Fruit fly (Drosophila melanogaster) whole organism, embryonic: ENCODE data around the gene Tre1.
A peak's percentile ranks its signal among the peaks of the same experiment; 100 is the strongest.

Experiments used
- Atf6 ChIP-seq: fragments of 200-800 bp; sonication (Bioruptor generic); IDR thresholded peaks from 2 replicates; pipeline ENCODE4 v1.3.6; 2022; ENCODE audit warnings: missing biosample characterization, missing genetic modification characterization
- Awh ChIP-seq: fragments of 200-800 bp; sonication (Bioruptor generic); IDR thresholded peaks from 2 replicates; pipeline ENCODE4, ENCODE4 v1.3.6; 2022; ENCODE audit warnings: missing biosample characterization, missing genetic modification characterization
- Bgb ChIP-seq: fragments of 200-800 bp; sonication (Bioruptor generic); IDR thresholded peaks from 2 replicates; pipeline ENCODE4 v1.3.6; 2022; ENCODE audit warnings: missing biosample characterization, missing genetic modification characterization; ENCODE audit not compliant: partially characterized antibody
- CG10959 ChIP-seq: fragments of 200-800 bp; sonication (Bioruptor generic); IDR thresholded peaks from 2 replicates; pipeline ENCODE4 v1.3.6; 2022; ENCODE audit warnings: missing biosample characterization, missing genetic modification characterization
- CG13424 ChIP-seq: fragments of 200-800 bp; sonication (Bioruptor generic); optimal IDR thresholded peaks from 2 replicates; lab custom pipeline; 2019; ENCODE audit warnings: missing biosample characterization, mild to moderate bottlenecking, missing genetic modification characterization, moderate library complexity
- CG13894 ChIP-seq: fragments of 200-800 bp; sonication (Bioruptor generic); optimal IDR thresholded peaks from 3 replicates; lab custom pipeline; 2018; ENCODE audit warnings: missing biosample characterization, mild to moderate bottlenecking, missing genetic modification characterization, moderate library complexity
- CG16813 ChIP-seq: fragments of 200-800 bp; sonication (Bioruptor generic); IDR thresholded peaks from 3 replicates; pipeline ENCODE4 v1.3.6; 2022; ENCODE audit warnings: missing biosample characterization, missing genetic modification characterization; ENCODE audit not compliant: partially characterized antibody
- CG1832 ChIP-seq: fragments of 200-800 bp; sonication (Bioruptor generic); optimal IDR thresholded peaks from 2 replicates; lab custom pipeline; 2017; ENCODE audit warnings: missing biosample characterization, mild to moderate bottlenecking, missing genetic modification characterization, inconsistent platforms
- CG2199 ChIP-seq: fragments of 200-800 bp; sonication (Bioruptor generic); IDR thresholded peaks from 3 replicates; pipeline ENCODE4 v1.3.6; 2022; ENCODE audit warnings: missing biosample characterization, missing genetic modification characterization
- CG30020 ChIP-seq: fragments of 200-800 bp; optimal IDR thresholded peaks from 2 replicates; lab custom pipeline; 2019; ENCODE audit warnings: missing biosample characterization, mild to moderate bottlenecking, missing genetic modification characterization, moderate library complexity
- CG3065 ChIP-seq: fragments of 200-800 bp; sonication (Bioruptor generic); optimal IDR thresholded peaks from 2 replicates; lab custom pipeline; 2016; ENCODE audit warnings: missing biosample characterization, missing genetic modification characterization
- CG31365 ChIP-seq: fragments of 200-800 bp; sonication (Bioruptor generic); optimal IDR thresholded peaks from 2 replicates; lab custom pipeline; 2018; ENCODE audit warnings: missing biosample characterization, mild to moderate bottlenecking, missing genetic modification characterization
- CG31388 ChIP-seq: fragments of 200-800 bp; sonication (Bioruptor generic); optimal IDR thresholded peaks from 2 replicates; lab custom pipeline; 2016; ENCODE audit warnings: missing biosample characterization, missing genetic modification characterization
- CG32767 ChIP-seq: fragments of 200-800 bp; sonication (Bioruptor generic); IDR thresholded peaks from 2 replicates; pipeline ENCODE4 v1.3.6; 2022; ENCODE audit warnings: missing biosample characterization, missing genetic modification characterization
- CG4328 ChIP-seq: fragments of 200-800 bp; sonication (Bioruptor generic); optimal IDR thresholded peaks from 3 replicates; lab custom pipeline; 2017; ENCODE audit warnings: missing biosample characterization, missing genetic modification reagents, missing genetic modification characterization
- CG7556 ChIP-seq: fragments of 200-800 bp; sonication (Bioruptor generic); optimal IDR thresholded peaks from 2 replicates; lab custom pipeline; 2017; ENCODE audit warnings: missing biosample characterization, mild to moderate bottlenecking, missing genetic modification characterization
- CG7786 ChIP-seq: fragments of 200-800 bp; sonication (Bioruptor generic); optimal IDR thresholded peaks from 2 replicates; lab custom pipeline; 2016; ENCODE audit warnings: missing biosample characterization, missing genetic modification characterization
- CG7963 ChIP-seq: fragments of 200-800 bp; sonication (Bioruptor generic); IDR thresholded peaks from 3 replicates; pipeline ENCODE4 v1.3.6; 2022; ENCODE audit warnings: missing biosample characterization, missing genetic modification characterization; ENCODE audit not compliant: partially characterized antibody
- CG8944 ChIP-seq: fragments of 200-800 bp; sonication (Bioruptor generic); optimal IDR thresholded peaks from 3 replicates; lab custom pipeline; 2016; ENCODE audit warnings: missing biosample characterization, missing genetic modification characterization
- Chrac-16 ChIP-seq: fragments of 200-800 bp; sonication (Bioruptor generic); optimal IDR thresholded peaks from 3 replicates; lab custom pipeline; 2016; ENCODE audit warnings: missing biosample characterization, missing genetic modification characterization
- Dek ChIP-seq: fragments of 200-800 bp; sonication (Bioruptor generic); optimal IDR thresholded peaks from 3 replicates; lab custom pipeline; 2019; ENCODE audit warnings: missing biosample characterization, mild to moderate bottlenecking, missing genetic modification characterization, moderate library complexity
- Dfd ChIP-seq, 2 experiments: fragments of >200 bp; optimal IDR thresholded peaks; 2 replicates each; lab custom pipeline; 2017; ENCODE audit warnings: missing biosample characterization in 2 of 2, missing genetic modification characterization in 2 of 2
- Eip74EF ChIP-seq, 2 experiments: fragments of 200-800 bp in 1 of 2; fragments of >200 bp in 1 of 2; sonication (Bioruptor generic) in 1 of 2; optimal IDR thresholded peaks; 2 replicates each; lab custom pipeline; 2017 to 2019; ENCODE audit warnings: missing biosample characterization in 2 of 2, missing genetic modification characterization in 2 of 2, mild to moderate bottlenecking in 1 of 2, moderate library complexity in 1 of 2
- Fer1 ChIP-seq: fragments of 200-800 bp; sonication (Bioruptor generic); optimal IDR thresholded peaks from 2 replicates; lab custom pipeline; 2017; ENCODE audit warnings: missing biosample characterization, mild to moderate bottlenecking, missing genetic modification characterization
- Gug ChIP-seq: fragments of 200-800 bp; sonication (Bioruptor generic); IDR thresholded peaks from 4 replicates; pipeline ENCODE4 v1.3.6; 2022; ENCODE audit warnings: missing biosample characterization, missing genetic modification characterization
- Hr3 ChIP-seq: fragments of 200-800 bp; sonication (Bioruptor generic); optimal IDR thresholded peaks from 3 replicates; lab custom pipeline; 2016; ENCODE audit warnings: missing biosample characterization, missing genetic modification characterization
- Lim3 ChIP-seq: fragments of 200-800 bp; sonication (Bioruptor generic); IDR thresholded peaks from 2 replicates; pipeline ENCODE4 v1.3.6; 2022; ENCODE audit warnings: missing biosample characterization, missing genetic modification characterization
- Meics ChIP-seq: fragments of 200-800 bp; sonication (Bioruptor generic); optimal IDR thresholded peaks from 2 replicates; lab custom pipeline; 2017; ENCODE audit warnings: missing biosample characterization, mild to moderate bottlenecking, missing genetic modification characterization
- Nf-YB ChIP-seq: fragments of 200-800 bp; sonication (Bioruptor generic); optimal IDR thresholded peaks from 3 replicates; lab custom pipeline; 2019; ENCODE audit warnings: missing biosample characterization, mild to moderate bottlenecking, missing genetic modification characterization, moderate library complexity
- abd-A ChIP-seq: fragments of 200-800 bp; sonication (Bioruptor generic); optimal IDR thresholded peaks from 3 replicates; lab custom pipeline; 2019; ENCODE audit warnings: missing biosample characterization, mild to moderate bottlenecking, missing genetic modification characterization, moderate library complexity
- bigmax ChIP-seq: fragments of 200-800 bp; sonication (Bioruptor generic); optimal IDR thresholded peaks from 2 replicates; lab custom pipeline; 2018; ENCODE audit warnings: missing biosample characterization, mild to moderate bottlenecking, missing genetic modification characterization
- ci ChIP-seq: fragments of 200-800 bp; sonication (Bioruptor generic); IDR thresholded peaks from 3 replicates; pipeline ENCODE4 v1.3.6; 2022; ENCODE audit warnings: missing biosample characterization, missing genetic modification characterization
- crol ChIP-seq: fragments of 200-800 bp; sonication (Bioruptor generic); IDR thresholded peaks from 2 replicates; pipeline ENCODE4 v1.3.6; 2022; ENCODE audit warnings: missing biosample characterization, missing genetic modification characterization
- ems ChIP-seq: fragments of 200-800 bp; sonication (Bioruptor generic); optimal IDR thresholded peaks from 3 replicates; lab custom pipeline; 2016; ENCODE audit warnings: missing biosample characterization, missing genetic modification characterization
- gcm2 ChIP-seq: fragments of 200-800 bp; sonication (Bioruptor generic); optimal IDR thresholded peaks from 2 replicates; lab custom pipeline; 2016; ENCODE audit warnings: missing biosample characterization, missing genetic modification characterization
- h ChIP-seq: fragments of >200 bp; optimal IDR thresholded peaks from 2 replicates; lab custom pipeline; 2017
- nerfin-1 ChIP-seq: fragments of 200-800 bp; sonication (Bioruptor generic); optimal IDR thresholded peaks from 3 replicates; lab custom pipeline; 2019; ENCODE audit warnings: missing biosample characterization, mild to moderate bottlenecking, missing genetic modification characterization, moderate library complexity
- prd ChIP-seq, 3 experiments: fragments of >200 bp in 2 of 3; fragments of 200-800 bp in 1 of 3; sonication (Bioruptor generic) in 1 of 3; optimal IDR thresholded peaks in 2 of 3; IDR thresholded peaks in 1 of 3; 2 replicates in 2 of 3; 3 replicates in 1 of 3; pipeline versions ENCODE4 v1.3.6 to Lab custom; 2017 to 2022; ENCODE audit warnings: missing biosample characterization in 1 of 3, missing genetic modification characterization in 1 of 3
- pum ChIP-seq: fragments of 200-800 bp; sonication (Bioruptor generic); optimal IDR thresholded peaks from 2 replicates; lab custom pipeline; 2016; ENCODE audit warnings: missing biosample characterization, missing genetic modification characterization
- sens ChIP-seq: fragments of 200-800 bp; sonication (Bioruptor generic); peaks from one replicate; lab custom pipeline; 2016; ENCODE audit warnings: missing biosample characterization, missing genetic modification characterization
- sisA ChIP-seq: fragments of 200-800 bp; sonication (Bioruptor generic); IDR thresholded peaks from 2 replicates; pipeline ENCODE4 v1.3.6; 2022; ENCODE audit warnings: missing biosample characterization, missing genetic modification characterization
- tio ChIP-seq: fragments of 200-800 bp; sonication (Bioruptor generic); optimal IDR thresholded peaks from 2 replicates; lab custom pipeline; 2017; ENCODE audit warnings: missing biosample characterization, missing genetic modification characterization, inconsistent platforms

Gene Tre1

DNA sequence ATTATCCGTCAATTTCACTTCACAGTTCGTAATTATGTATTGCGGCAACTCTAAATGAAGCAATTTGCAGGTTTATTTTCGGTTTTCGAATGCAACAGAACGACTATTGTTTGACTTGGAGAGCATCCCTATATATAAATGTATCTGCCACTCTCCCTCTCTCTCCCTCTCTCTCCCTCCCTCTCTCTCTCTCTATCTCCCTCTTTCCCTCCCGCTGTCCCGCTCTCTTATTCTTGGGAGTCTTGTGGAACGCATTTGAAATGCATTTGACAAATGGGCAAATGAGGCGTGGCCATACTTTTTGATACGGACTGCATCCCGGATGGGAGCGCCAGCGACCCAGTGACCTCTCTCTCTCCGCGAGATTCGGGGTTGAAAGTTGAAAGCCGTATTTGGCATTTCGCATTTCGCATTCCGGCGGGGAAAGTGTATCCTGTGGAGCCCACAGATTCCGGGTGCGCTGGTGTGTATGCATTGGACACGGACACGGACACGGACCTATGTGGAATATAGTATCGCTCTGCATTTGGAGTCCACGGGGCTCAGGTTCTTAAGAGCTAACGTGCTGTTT is 43.2 kb downstream of the Tre1 start (continued):
- TF ChIP-seq CG8944 (GFP tag; lab: Kevin White, UChicago) (no peak), CG4328 (GFP tag; lab: Kevin White, UChicago) (no peak), abd-A (peak; percentile 36), prd (optimal IDR thresholded peaks at IDR 0.05; lab: Kevin White, UChicago) (no peak), prd (GFP tag; IDR thresholded peaks at IDR 0.05; lab: Robert Waterston, UW) (no peak), CG7963 (GFP tag; lab: Robert Waterston, UW) (no peak), Nf-YB (peak; percentile 50), CG3065 (GFP tag; lab: Kevin White, UChicago) (peak; percentile 8), gcm2 (GFP tag; lab: Kevin White, UChicago) (no peak), CG7786 (no peak), nerfin-1 (tag; lab: Kevin White, UChicago) (peak; percentile 52), Bgb (GFP tag; lab: Robert Waterston, UW) (peak; percentile 12; the same call in 1 of the 2 replicates), Chrac-16 (GFP tag; lab: Kevin White, UChicago) (no peak), crol (peak; percentile 78), bigmax (GFP tag; lab: Kevin White, UChicago) (no peak), CG2199 (GFP tag; lab: Robert Waterston, UW) (no peak), Fer1 (GFP tag; lab: Kevin White, UChicago) (no peak), Awh (GFP tag; lab: Robert Waterston, UW) (no peak), CG13894 (tag; lab: Kevin White, UChicago) (no peak), Dek (tag; lab: Kevin White, UChicago) (no peak), CG7556 (GFP tag; lab: Kevin White, UChicago) (no peak), CG16813 (GFP tag; lab: Robert Waterston, UW) (no peak), Gug (no peak), Atf6 (GFP tag; lab: Robert Waterston, UW) (no peak), ems (GFP tag; lab: Kevin White, UChicago) (no peak), CG13424 (no peak), Dfd (GFP tag; optimal IDR thresholded peaks at IDR 0.05; lab: Kevin White, UChicago) (no peak), CG1832 (peak; percentile 78), sisA (GFP tag; lab: Robert Waterston, UW) (no peak), CG10959 (GFP tag; lab: Robert Waterston, UW) (no peak), h (no peak), CG31388 (no peak), ci (GFP tag; lab: Robert Waterston, UW) (no peak), Hr3 (GFP tag; lab: Kevin White, UChicago) (no peak), CG31365 (no peak), CG32767 (GFP tag; lab: Robert Waterston, UW) (no peak), pum (GFP tag; lab: Kevin White, UChicago) (no peak), sens (peak; percentile 34), tio (GFP tag; lab: Kevin White, UChicago) (no peak), Meics (no peak), CG30020 (tag; lab: Kevin White, UChicago) (no peak), Eip74EF (GFP tag; optimal IDR thresholded peaks at IDR 0.05; lab: Kevin White, UChicago) (no peak), Lim3 (no peak)
- TF ChIP-seq, all 482 proteins: peak for 11
